Fruit fly (Drosophila melanogaster): ENCODE results near the gene CG33783.

CG33783 gene

DNA sequence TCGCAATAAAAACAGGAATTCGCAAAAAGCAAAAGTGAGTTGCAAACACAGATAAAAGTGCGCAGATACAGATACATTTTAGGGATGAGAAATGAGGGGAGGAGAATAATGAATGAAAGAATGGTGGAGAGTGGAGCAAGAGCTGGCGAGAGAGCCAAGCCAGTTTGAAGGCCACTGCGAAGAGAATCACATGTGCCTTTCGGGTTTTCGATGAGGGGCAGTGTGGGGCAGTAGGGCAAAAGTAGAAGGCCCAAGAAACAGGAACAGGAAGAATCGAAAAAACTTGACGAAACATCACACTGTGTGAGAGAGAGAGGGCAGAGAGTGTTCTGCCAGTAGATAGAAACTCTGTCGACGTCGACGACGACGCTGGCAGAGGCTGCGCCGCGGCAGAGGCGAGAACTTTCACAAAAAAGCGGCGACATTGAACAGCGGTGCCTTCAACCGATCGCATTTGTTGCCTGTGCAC is 17.6 kb downstream of the CG33783 start:
- 0 out of 2 replicates have a peak, but pooled peaks have one; percentile 28 for TF ChIP-seq crol (GFP tag; IDR thresholded peaks at IDR 0.05)
- TF ChIP-seq nom (GFP tag; optimal IDR thresholded peaks at IDR 0.05) = peak; percentile 29
- TF ChIP-seq Optix (GFP tag; IDR thresholded peaks at IDR 0.05) = 0 out of 3 replicates have a peak, but pooled peaks have one; percentile 34
- TF ChIP-seq CG15601 (tag; optimal IDR thresholded peaks at IDR 0.05) = peak; percentile 72
- no peak for TF ChIP-seq Sin3A (optimal IDR thresholded peaks at IDR 0.05)
- TF ChIP-seq chinmo (GFP tag; IDR thresholded peaks at IDR 0.05; ENCODE audit: partially characterized antibody) = 0 out of 4 replicates have a peak, but pooled peaks have one; percentile 51
- TF ChIP-seq zen2 (GFP tag; IDR thresholded peaks at IDR 0.05; ENCODE audit: partially characterized antibody) = no peak
- no peak for TF ChIP-seq grau (tag; optimal IDR thresholded peaks at IDR 0.05)
- TF ChIP-seq CG3838 (GFP tag; optimal IDR thresholded peaks at IDR 0.05) = no peak
- TF ChIP-seq hb (GFP tag; IDR thresholded peaks at IDR 0.05; ENCODE audit: partially characterized antibody) = no peak
- TF ChIP-seq ac (GFP tag; optimal IDR thresholded peaks at IDR 0.05) = no peak
- peak; percentile 68 for TF ChIP-seq ftz-f1 (GFP tag; optimal IDR thresholded peaks at IDR 0.05)
- TF ChIP-seq CG10565 (GFP tag; optimal IDR thresholded peaks at IDR 0.05) = no peak
- peak; percentile 46 to 68 for TF ChIP-seq Trl (optimal IDR thresholded peaks at IDR 0.05)
- TF ChIP-seq Trl (GFP tag; optimal IDR thresholded peaks at IDR 0.05) = no peak
- peak; percentile 89 for TF ChIP-seq Adf1 (GFP tag; IDR thresholded peaks at IDR 0.05)
- TF ChIP-seq Pdp1 (GFP tag; optimal IDR thresholded peaks at IDR 0.05) = no peak

DNA sequence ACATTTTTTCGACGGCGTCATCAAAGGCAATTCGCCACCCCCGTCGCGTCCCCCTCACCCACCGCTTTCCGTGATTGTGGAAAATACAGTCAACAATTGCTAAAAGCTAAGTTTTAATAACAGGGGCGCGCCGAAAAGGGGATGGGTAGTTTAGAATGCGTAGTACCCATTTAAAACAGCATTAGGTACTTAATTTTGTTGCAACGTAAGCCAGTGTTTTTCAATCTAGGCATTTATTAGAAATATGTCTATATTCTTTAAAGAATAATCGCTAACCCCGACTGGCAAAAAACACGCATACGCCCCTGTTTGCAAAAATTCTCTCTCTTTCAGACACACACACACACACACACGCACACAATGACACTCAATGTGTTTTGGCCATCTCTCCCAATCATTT is 18.3 kb downstream of the CG33783 start:
- TF ChIP-seq CG8388 (GFP tag; optimal IDR thresholded peaks at IDR 0.05) (no peak), CG1832 (GFP tag; optimal IDR thresholded peaks at IDR 0.05) (no peak), Side (GFP tag; optimal IDR thresholded peaks at IDR 0.05) (no peak), CG5180 (GFP tag; optimal IDR thresholded peaks at IDR 0.05) (no peak), oc (tag; optimal IDR thresholded peaks at IDR 0.05) (no peak), Hey (tag; optimal IDR thresholded peaks at IDR 0.05) (no peak), CG9437 (GFP tag; optimal IDR thresholded peaks at IDR 0.05) (no peak), CG2712 (tag; optimal IDR thresholded peaks at IDR 0.05) (peak; percentile 9), danr (GFP tag; IDR thresholded peaks at IDR 0.05) (peak; percentile 33; the same call in 1 of the 2 replicates), CG30403 (GFP tag; optimal IDR thresholded peaks at IDR 0.05) (peak; percentile 49), Nf-YB (GFP tag; optimal IDR thresholded peaks at IDR 0.05) (no peak), CG10543 (GFP tag; optimal IDR thresholded peaks at IDR 0.05) (no peak), CG4820 (GFP tag; optimal IDR thresholded peaks at IDR 0.05) (no peak), hth (optimal IDR thresholded peaks at IDR 0.05) (no peak), CG12236 (GFP tag; optimal IDR thresholded peaks at IDR 0.05) (no peak), row (GFP tag; IDR thresholded peaks at IDR 0.05) (peak; percentile 62), z (GFP tag; IDR thresholded peaks at IDR 0.05) (no peak), Ptx1 (GFP tag; IDR thresholded peaks at IDR 0.05) (peak; percentile 50), ase (GFP tag; IDR thresholded peaks at IDR 0.05) (no peak), Deaf1 (tag; optimal IDR thresholded peaks at IDR 0.05) (no peak), CG1233 (GFP tag; optimal IDR thresholded peaks at IDR 0.05) (no peak), CG42726 (GFP tag; IDR thresholded peaks at IDR 0.05; ENCODE audit: partially characterized antibody) (no peak), sob (GFP tag; IDR thresholded peaks at IDR 0.05) (peak; percentile 53), CG12942 (GFP tag; optimal IDR thresholded peaks at IDR 0.05) (no peak), CG14441 (GFP tag; IDR thresholded peaks at IDR 0.05) (peak; percentile 62; the same call in 1 of the 2 replicates), CG13424 (tag; optimal IDR thresholded peaks at IDR 0.05) (peak; percentile 14), gce (GFP tag; IDR thresholded peaks at IDR 0.05) (peak; percentile 36; the same call in 1 of the 3 replicates), lov (optimal IDR thresholded peaks at IDR 0.05) (no peak), lov (GFP tag; IDR thresholded peaks at IDR 0.05) (no peak), Atf-2 (GFP tag; optimal IDR thresholded peaks at IDR 0.05) (no peak), stwl (tag; optimal IDR thresholded peaks at IDR 0.05) (no peak), CG7372 (GFP tag; IDR thresholded peaks at IDR 0.05) (no peak), ro (GFP tag; IDR thresholded peaks at IDR 0.05) (no peak), Taf1 (GFP tag; IDR thresholded peaks at IDR 0.05) (peak; percentile 66), CG9932 (GFP tag; IDR thresholded peaks at IDR 0.05) (peak; percentile 86), CTCF (GFP tag; optimal IDR thresholded peaks at IDR 0.05) (no peak)
